Worm (Caenorhabditis elegans): ENCODE data around the gene srv-31.
"Not testable (repeated sequence)": the region's sequence is repeated elsewhere in the genome, so short reads cannot be mapped to it uniquely, and the experiment has no call there.

The srv-31 gene

DNA sequence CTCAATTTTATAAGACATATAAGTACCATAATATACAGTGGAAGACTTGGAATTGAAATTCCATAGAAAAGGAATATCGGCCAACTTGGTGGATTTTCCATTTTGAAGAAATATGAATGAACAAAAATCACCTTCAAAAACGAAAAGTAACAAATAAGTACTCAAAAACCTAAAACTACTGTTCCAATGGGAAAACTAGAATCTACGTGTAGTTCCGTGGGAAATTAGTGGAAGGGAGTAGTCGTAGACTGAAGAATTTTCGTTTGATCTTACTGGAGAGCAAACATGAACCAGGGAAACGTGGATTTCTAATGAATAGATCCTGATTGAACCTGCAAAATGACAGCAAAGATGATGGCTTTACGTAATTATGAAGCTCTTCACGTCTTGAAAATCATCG is at the start of gene srv-31:
Gene srv-31 (minus strand): TSS at position 101 of the 400 bp plus-strand sequence.
- no peak for TF ChIP-seq sea-1 (GFP tag; conservative IDR thresholded peaks at IDR 0.05)
- TF ChIP-seq aly-1 (tag; optimal IDR thresholded peaks at IDR 0.05) = no peak
- TF ChIP-seq hmbx-1 (tag; optimal IDR thresholded peaks at IDR 0.05) = no peak
- no peak for TF ChIP-seq ama-1 (optimal IDR thresholded peaks at IDR 0.05)
- TF ChIP-seq tbx-11 (GFP tag; IDR thresholded peaks at IDR 0.05) = no peak
- no peak for TF ChIP-seq tbx-37 (GFP tag; conservative IDR thresholded peaks at IDR 0.05)
- TF ChIP-seq ceh-13 (GFP tag; optimal IDR thresholded peaks at IDR 0.05) = no peak
- TF ChIP-seq ets-7 (tag; optimal IDR thresholded peaks at IDR 0.05) = no peak
- no peak for TF ChIP-seq B0310.2 (tag; optimal IDR thresholded peaks at IDR 0.05)
- TF ChIP-seq tra-4 (tag; optimal IDR thresholded peaks at IDR 0.05) = no peak
- no peak for TF ChIP-seq F13C5.2 (tag; optimal IDR thresholded peaks at IDR 0.05)
- no peak for TF ChIP-seq scrt-1 (GFP tag; IDR thresholded peaks at IDR 0.05)
- TF ChIP-seq flt-1 (GFP tag; IDR thresholded peaks at IDR 0.05) = no peak

DNA sequence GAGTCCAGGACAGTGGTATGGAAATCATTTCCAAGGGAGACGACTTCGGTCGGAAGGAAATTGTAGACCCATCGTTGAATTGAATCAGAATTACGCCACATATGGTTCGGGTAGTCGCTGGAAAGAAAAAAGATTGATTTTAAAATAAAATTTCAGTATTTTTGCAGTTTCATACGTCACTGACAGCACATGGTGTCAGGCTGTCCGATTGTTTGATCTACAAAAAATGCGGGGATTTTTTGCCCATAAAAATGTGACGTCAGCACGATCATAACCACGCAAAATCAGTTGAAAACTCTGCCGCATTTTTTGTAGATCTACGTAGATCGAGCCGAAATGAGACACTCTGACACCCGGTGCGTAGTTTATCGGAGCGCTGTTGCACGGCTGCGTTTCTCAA is 45.5 kb upstream of the srv-31 start, which contains the start of gene Y73B6BL.12:
Gene Y73B6BL.12 (minus strand): TSS at position 101 of the 400 bp plus-strand sequence.
- not testable (repeated sequence) for TF ChIP-seq tbx-37 (GFP tag; conservative IDR thresholded peaks at IDR 0.05); flt-1 (GFP tag; IDR thresholded peaks at IDR 0.05); sea-1 (GFP tag; conservative IDR thresholded peaks at IDR 0.05)

DNA sequence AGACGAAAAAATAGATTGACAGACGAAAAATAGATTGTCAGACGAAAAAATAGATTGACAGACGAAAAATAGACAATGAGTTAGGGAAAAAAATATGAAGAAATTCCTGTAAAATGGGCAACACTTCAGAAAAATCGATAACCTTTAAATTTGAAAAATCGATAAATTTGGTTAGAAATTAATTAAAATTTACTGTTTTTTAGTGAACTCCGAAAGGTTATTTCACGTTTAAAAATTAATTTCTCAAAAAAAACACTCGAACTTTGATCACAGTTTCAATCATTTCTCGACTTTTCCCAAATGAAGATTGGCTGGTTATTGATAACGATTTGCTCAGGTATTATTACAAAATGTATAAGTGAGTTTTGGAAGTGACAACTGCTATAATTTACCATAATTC is 35.6 kb upstream of the srv-31 start, which contains the start of gene csp-2:
Gene csp-2 (plus strand): TSS at position 301 of the 400 bp plus-strand sequence.
- TF ChIP-seq ceh-13 (GFP tag; optimal IDR thresholded peaks at IDR 0.05) (no peak), flt-1 (GFP tag; IDR thresholded peaks at IDR 0.05) (no peak), pes-1 (GFP tag; IDR thresholded peaks at IDR 0.05) (no peak), tra-4 (tag; optimal IDR thresholded peaks at IDR 0.05) (no peak), sea-1 (GFP tag; conservative IDR thresholded peaks at IDR 0.05) (no peak), hnd-1 (tag; optimal IDR thresholded peaks at IDR 0.05) (no peak), scrt-1 (GFP tag; IDR thresholded peaks at IDR 0.05) (no peak), ama-1 (optimal IDR thresholded peaks at IDR 0.05) (no peak), B0310.2 (tag; optimal IDR thresholded peaks at IDR 0.05) (no peak), aly-1 (tag; optimal IDR thresholded peaks at IDR 0.05) (no peak), ets-7 (tag; optimal IDR thresholded peaks at IDR 0.05) (no peak), tbx-37 (GFP tag; conservative IDR thresholded peaks at IDR 0.05) (no peak), F13C5.2 (tag; optimal IDR thresholded peaks at IDR 0.05) (no peak), tbx-11 (GFP tag; IDR thresholded peaks at IDR 0.05) (no peak), ceh-36 (tag; optimal IDR thresholded peaks at IDR 0.05) (no peak), hmg-4 (GFP tag; optimal IDR thresholded peaks at IDR 0.05) (no peak), hmbx-1 (tag; optimal IDR thresholded peaks at IDR 0.05) (no peak)

DNA sequence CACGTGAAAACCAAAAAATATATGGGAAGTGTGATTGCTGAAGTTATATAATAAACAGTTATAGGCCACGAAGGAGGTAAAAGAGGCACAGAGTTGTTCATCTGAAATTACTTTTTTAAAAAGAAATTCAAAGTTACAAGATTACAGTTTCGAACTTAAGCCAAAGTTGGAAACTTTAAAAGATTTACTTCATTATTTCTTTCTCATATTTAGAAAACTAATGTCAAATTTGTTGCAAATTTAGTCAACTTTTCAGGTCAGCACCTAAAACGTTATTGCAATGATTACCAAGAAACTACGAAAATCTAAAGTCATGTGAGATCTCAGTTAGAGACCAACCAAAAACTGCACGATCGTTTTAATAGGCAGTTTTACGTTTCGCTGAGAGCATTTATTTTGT is 31.8 kb upstream of the srv-31 start, which contains the start of gene srv-25:
Gene srv-25 (minus strand): TSS at position 101 of the 400 bp plus-strand sequence.
- TF ChIP-seq hnd-1 (tag; optimal IDR thresholded peaks at IDR 0.05) = no peak
- no peak for TF ChIP-seq hmg-4 (GFP tag; optimal IDR thresholded peaks at IDR 0.05)
- no peak for TF ChIP-seq pes-1 (GFP tag; IDR thresholded peaks at IDR 0.05)
- no peak for TF ChIP-seq F13C5.2 (tag; optimal IDR thresholded peaks at IDR 0.05)
- TF ChIP-seq scrt-1 (GFP tag; IDR thresholded peaks at IDR 0.05) = no peak
- TF ChIP-seq tbx-37 (GFP tag; conservative IDR thresholded peaks at IDR 0.05) = no peak
- no peak for TF ChIP-seq aly-1 (tag; optimal IDR thresholded peaks at IDR 0.05)
- no peak for TF ChIP-seq tra-4 (tag; optimal IDR thresholded peaks at IDR 0.05)

DNA sequence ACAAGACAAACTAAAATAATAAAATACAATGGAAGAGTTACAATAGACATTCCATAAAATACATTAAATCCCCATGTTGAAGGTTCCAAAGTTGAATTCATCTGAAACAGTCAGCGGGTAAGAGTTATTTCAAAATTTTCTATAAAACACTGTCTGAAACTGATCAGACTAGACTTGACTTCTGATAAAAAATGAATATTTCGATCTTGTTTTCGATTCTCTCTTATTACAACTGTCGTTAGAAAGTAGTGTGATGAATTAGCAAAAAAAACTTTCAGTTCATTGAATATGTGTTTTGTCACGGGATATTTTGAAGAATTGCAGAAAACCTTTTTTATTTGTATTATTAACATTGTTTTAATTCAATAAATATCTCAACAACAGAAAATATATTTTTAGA is 29.9 kb upstream of the srv-31 start, which contains the start of gene srv-26:
Gene srv-26 (minus strand): TSS at position 101 of the 400 bp plus-strand sequence.
- TF ChIP-seq ama-1 (optimal IDR thresholded peaks at IDR 0.05) (no peak), sea-1 (GFP tag; conservative IDR thresholded peaks at IDR 0.05) (no peak), scrt-1 (GFP tag; IDR thresholded peaks at IDR 0.05) (no peak), hnd-1 (tag; optimal IDR thresholded peaks at IDR 0.05) (no peak), F13C5.2 (tag; optimal IDR thresholded peaks at IDR 0.05) (no peak), ets-7 (tag; optimal IDR thresholded peaks at IDR 0.05) (no peak), ceh-36 (tag; optimal IDR thresholded peaks at IDR 0.05) (no peak), pes-1 (GFP tag; IDR thresholded peaks at IDR 0.05) (no peak), tbx-37 (GFP tag; conservative IDR thresholded peaks at IDR 0.05) (no peak), ceh-13 (GFP tag; optimal IDR thresholded peaks at IDR 0.05) (no peak), tbx-11 (GFP tag; IDR thresholded peaks at IDR 0.05) (no peak), flt-1 (GFP tag; IDR thresholded peaks at IDR 0.05) (no peak), hmg-4 (GFP tag; optimal IDR thresholded peaks at IDR 0.05) (no peak), aly-1 (tag; optimal IDR thresholded peaks at IDR 0.05) (no peak), B0310.2 (tag; optimal IDR thresholded peaks at IDR 0.05) (no peak), hmbx-1 (tag; optimal IDR thresholded peaks at IDR 0.05) (no peak), tra-4 (tag; optimal IDR thresholded peaks at IDR 0.05) (no peak)

DNA sequence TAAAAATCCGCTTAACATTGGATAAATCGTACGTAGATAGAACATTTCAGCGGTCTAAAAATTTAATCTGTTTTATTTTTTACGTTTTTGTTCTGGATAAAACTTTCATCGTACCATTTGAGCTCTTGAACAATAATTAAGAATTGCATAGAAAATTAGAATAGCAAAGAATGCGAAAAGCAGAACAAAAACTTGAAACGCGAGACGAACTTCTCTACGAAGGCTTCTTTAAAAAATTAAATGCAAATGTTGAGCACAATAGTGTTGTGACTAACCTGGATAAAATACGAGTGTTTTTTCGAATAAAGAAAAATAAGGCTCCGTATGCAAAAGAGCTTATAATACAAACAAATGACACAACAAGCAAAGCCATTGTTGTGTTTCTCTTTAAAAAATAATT is 27.7 kb upstream of the srv-31 start:
- TF ChIP-seq F13C5.2 (tag; optimal IDR thresholded peaks at IDR 0.05) (no peak), ets-7 (tag; optimal IDR thresholded peaks at IDR 0.05) (no peak), ceh-36 (tag; optimal IDR thresholded peaks at IDR 0.05) (no peak), hmbx-1 (tag; optimal IDR thresholded peaks at IDR 0.05) (no peak), flt-1 (GFP tag; IDR thresholded peaks at IDR 0.05) (no peak), tra-4 (tag; optimal IDR thresholded peaks at IDR 0.05) (no peak), pes-1 (GFP tag; IDR thresholded peaks at IDR 0.05) (no peak), tbx-11 (GFP tag; IDR thresholded peaks at IDR 0.05) (no peak), hmg-4 (GFP tag; optimal IDR thresholded peaks at IDR 0.05) (no peak), tbx-37 (GFP tag; conservative IDR thresholded peaks at IDR 0.05) (no peak), sea-1 (GFP tag; conservative IDR thresholded peaks at IDR 0.05) (no peak), hnd-1 (tag; optimal IDR thresholded peaks at IDR 0.05) (no peak), B0310.2 (tag; optimal IDR thresholded peaks at IDR 0.05) (no peak)

DNA sequence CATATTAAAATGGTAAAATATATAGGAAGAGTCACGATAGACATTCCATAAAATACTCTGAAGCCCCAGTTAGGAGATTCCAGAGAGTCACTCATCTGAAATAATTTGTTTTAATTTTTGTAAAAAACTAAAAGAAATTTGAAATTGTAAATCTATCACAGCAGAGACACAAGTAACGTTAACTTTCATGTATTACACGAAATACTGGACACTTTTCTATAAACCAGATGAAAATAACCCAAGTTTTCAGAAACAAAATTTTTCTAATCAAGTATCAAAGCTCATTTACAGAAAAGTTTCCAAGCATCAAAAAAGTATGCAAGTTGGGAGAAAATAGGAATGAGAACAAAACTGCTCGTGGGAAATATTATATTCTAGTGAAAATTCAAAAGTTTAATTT is 26.4 kb upstream of the srv-31 start, which contains the start of gene srv-27:
Gene srv-27 (minus strand): TSS at position 101 of the 400 bp plus-strand sequence.
- no peak for TF ChIP-seq ets-7 (tag; optimal IDR thresholded peaks at IDR 0.05)
- no peak for TF ChIP-seq ceh-36 (tag; optimal IDR thresholded peaks at IDR 0.05)

DNA sequence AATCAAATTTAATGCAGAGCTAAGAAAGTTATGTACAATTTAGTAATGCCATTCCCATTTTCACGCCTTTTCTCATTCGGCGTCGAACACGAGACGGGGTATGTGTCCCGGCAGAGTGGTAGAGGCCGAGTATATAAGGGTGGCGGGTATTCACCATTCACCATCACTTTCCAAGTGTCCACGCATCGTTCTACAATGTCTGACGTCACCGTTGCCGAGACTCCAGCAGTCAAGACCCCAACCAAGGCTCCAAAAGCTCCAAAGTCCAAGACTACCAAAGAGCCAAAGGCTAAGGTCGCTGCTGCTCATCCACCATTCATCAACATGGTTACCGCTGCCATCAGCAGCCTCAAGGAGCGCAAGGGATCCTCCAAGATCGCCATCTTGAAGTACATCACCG is 22.3 kb upstream of the srv-31 start, which contains the start of gene hil-2:
Gene hil-2 (plus strand): TSS at position 160 of the 400 bp plus-strand sequence.
- TF ChIP-seq tbx-37 (GFP tag; conservative IDR thresholded peaks at IDR 0.05) (no peak), B0310.2 (tag; optimal IDR thresholded peaks at IDR 0.05) (no peak), F13C5.2 (tag; optimal IDR thresholded peaks at IDR 0.05) (no peak), sea-1 (GFP tag; conservative IDR thresholded peaks at IDR 0.05) (0 out of 2 replicates have a peak, but pooled peaks have one; percentile 37), aly-1 (tag; optimal IDR thresholded peaks at IDR 0.05) (no peak), tra-4 (tag; optimal IDR thresholded peaks at IDR 0.05) (no peak), pes-1 (GFP tag; IDR thresholded peaks at IDR 0.05) (no peak), ets-7 (tag; optimal IDR thresholded peaks at IDR 0.05) (no peak), flt-1 (GFP tag; IDR thresholded peaks at IDR 0.05) (peak; percentile 53; the same call in 1 of the 2 replicates), hmg-4 (GFP tag; optimal IDR thresholded peaks at IDR 0.05) (no peak), ceh-36 (tag; optimal IDR thresholded peaks at IDR 0.05) (no peak), ceh-13 (GFP tag; optimal IDR thresholded peaks at IDR 0.05) (no peak), scrt-1 (GFP tag; IDR thresholded peaks at IDR 0.05) (no peak), hnd-1 (tag; optimal IDR thresholded peaks at IDR 0.05) (no peak), ama-1 (optimal IDR thresholded peaks at IDR 0.05) (peak; percentile 93), hmbx-1 (tag; optimal IDR thresholded peaks at IDR 0.05) (no peak), tbx-11 (GFP tag; IDR thresholded peaks at IDR 0.05) (0 out of 2 replicates have a peak, but pooled peaks have one; percentile 13)
